Fruit fly (Drosophila melanogaster) Kc167 (cell line): Measurements from ENCODE around the gene gry.

Source experiments
- Sin3A ChIP-seq: fragments of >200 bp; optimal IDR thresholded peaks from 2 replicates; lab custom pipeline; 2018; ENCODE audit warnings: missing external identifiers
- h ChIP-seq: fragments of >200 bp; optimal IDR thresholded peaks from 3 replicates; lab custom pipeline; 2018; ENCODE audit warnings: missing external identifiers
- insv ChIP-seq: fragments of >200 bp; optimal IDR thresholded peaks from 3 replicates; lab custom pipeline; 2018; ENCODE audit warnings: missing external identifiers
- psq ChIP-seq: fragments of >200 bp; optimal IDR thresholded peaks from 2 replicates; lab custom pipeline; 2017; ENCODE audit warnings: missing external identifiers
- ttk ChIP-seq: sonication (Bioruptor generic); optimal IDR thresholded peaks from 2 replicates; lab custom pipeline; 2017; ENCODE audit warnings: missing external identifiers

- TF ChIP-seq psq (no peak), ttk (lab: Kevin White, UChicago) (no peak), insv (lab: Kevin White, UChicago) (no peak), h (lab: Kevin White, UChicago) (no peak), Sin3A (no peak)
Measured at dm6 chr3L:3236319-3236718, 37.4 kb downstream of the gry start.
